Worm (Caenorhabditis elegans) whole organism, midembryonic: ENCODE data around the gene Y69H2.17.

ENCODE experiments used
- T22C8.4 ChIP-seq: fragments of 200-800 bp; sonication (Bioruptor generic); IDR thresholded peaks from 2 replicates; pipeline ENCODE4 v1.3.6; 2022; ENCODE audit warnings: missing genetic modification characterization, missing compliant biosample characterization
- flt-1 ChIP-seq: fragments of 200-800 bp; sonication (Bioruptor generic); IDR thresholded peaks from 2 replicates; pipeline ENCODE4 v1.3.6; 2022; ENCODE audit warnings: missing genetic modification characterization, missing compliant biosample characterization
- ref-1 ChIP-seq: fragments of 200-800 bp; sonication (Bioruptor generic); conservative IDR thresholded peaks from 2 replicates; pipeline ENCODE4 v1.3.6; 2022; ENCODE audit warnings: missing genetic modification reagents, missing genetic modification characterization, missing compliant biosample characterization
- ztf-29 ChIP-seq: fragments of 200-800 bp; sonication (Bioruptor generic); IDR thresholded peaks from 2 replicates; pipeline ENCODE4 v1.3.6; 2022; ENCODE audit warnings: missing genetic modification reagents, missing genetic modification characterization, missing compliant biosample characterization

DNA sequence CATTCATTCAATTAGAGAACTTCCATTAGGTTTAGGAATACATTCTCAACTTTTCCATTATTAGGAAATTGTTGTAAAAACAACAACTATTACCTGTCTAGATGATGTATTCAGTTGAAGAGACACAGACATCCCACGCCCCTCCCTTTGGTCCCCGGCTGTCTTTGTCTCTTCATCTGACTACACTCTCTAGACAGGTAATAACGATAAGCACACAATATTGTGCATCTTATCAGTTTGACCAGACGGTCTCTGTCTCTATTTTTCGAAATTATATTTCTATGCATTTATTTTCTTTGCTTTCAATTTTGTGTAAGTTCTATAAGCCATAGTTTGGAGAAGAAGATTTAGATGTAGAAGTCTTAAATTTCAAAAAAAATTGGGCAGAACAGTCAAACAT is 16.6 kb downstream of the Y69H2.17 start, which contains the start of gene Y69H2.9:
- TF ChIP-seq flt-1 (no peak), T22C8.4 (GFP tag; lab: Robert Waterston, UW) (no peak), ztf-29 (GFP tag; lab: Robert Waterston, UW) (no peak), ref-1 (GFP tag; lab: Robert Waterston, UW) (no peak)
